Worm (Caenorhabditis elegans) whole organism, midembryonic: ENCODE results near the gene lipl-7.
A peak's percentile ranks its signal among the peaks of the same experiment; 100 is the strongest.

ENCODE experiments used
- T22C8.4 ChIP-seq: fragments of 200-800 bp; sonication (Bioruptor generic); IDR thresholded peaks from 2 replicates; pipeline ENCODE4 v1.3.6; 2022; ENCODE audit warnings: missing genetic modification characterization, missing compliant biosample characterization
- cog-1 ChIP-seq: sonication (generic microtip); optimal IDR thresholded peaks from 2 replicates; lab custom pipeline; 2016; ENCODE audit warnings: missing genetic modification characterization, missing compliant biosample characterization
- flt-1 ChIP-seq: fragments of 200-800 bp; sonication (Bioruptor generic); IDR thresholded peaks from 2 replicates; pipeline ENCODE4 v1.3.6; 2022; ENCODE audit warnings: missing genetic modification characterization, missing compliant biosample characterization
- klf-2 ChIP-seq: fragments of 200-800 bp; sonication (Bioruptor generic); conservative IDR thresholded peaks from 2 replicates; pipeline ENCODE4 v1.3.6; 2022; ENCODE audit warnings: missing genetic modification reagents, missing genetic modification characterization, missing compliant biosample characterization
- med-1 ChIP-seq: sonication (generic microtip); optimal IDR thresholded peaks from 2 replicates; lab custom pipeline; 2017; ENCODE audit warnings: missing genetic modification characterization, mild to moderate bottlenecking, missing compliant biosample characterization, antibody characterized with exemption, missing genetic modification reagents; ENCODE audit not compliant: insufficient read depth
- ref-1 ChIP-seq: fragments of 200-800 bp; sonication (Bioruptor generic); conservative IDR thresholded peaks from 2 replicates; pipeline ENCODE4 v1.3.6; 2022; ENCODE audit warnings: missing genetic modification reagents, missing genetic modification characterization, missing compliant biosample characterization
- tab-1 ChIP-seq: fragments of 200-800 bp; sonication (Bioruptor generic); IDR thresholded peaks from 2 replicates; pipeline ENCODE4 v1.3.6; 2022; ENCODE audit warnings: missing genetic modification characterization, missing compliant biosample characterization
- ztf-23 ChIP-seq: fragments of 200-800 bp; sonication (Bioruptor generic); IDR thresholded peaks from 2 replicates; pipeline ENCODE4 v1.3.6; 2022; ENCODE audit warnings: missing genetic modification reagents, missing genetic modification characterization, missing compliant biosample characterization
- ztf-29 ChIP-seq: fragments of 200-800 bp; sonication (Bioruptor generic); IDR thresholded peaks from 2 replicates; pipeline ENCODE4 v1.3.6; 2022; ENCODE audit warnings: missing genetic modification reagents, missing genetic modification characterization, missing compliant biosample characterization

DNA sequence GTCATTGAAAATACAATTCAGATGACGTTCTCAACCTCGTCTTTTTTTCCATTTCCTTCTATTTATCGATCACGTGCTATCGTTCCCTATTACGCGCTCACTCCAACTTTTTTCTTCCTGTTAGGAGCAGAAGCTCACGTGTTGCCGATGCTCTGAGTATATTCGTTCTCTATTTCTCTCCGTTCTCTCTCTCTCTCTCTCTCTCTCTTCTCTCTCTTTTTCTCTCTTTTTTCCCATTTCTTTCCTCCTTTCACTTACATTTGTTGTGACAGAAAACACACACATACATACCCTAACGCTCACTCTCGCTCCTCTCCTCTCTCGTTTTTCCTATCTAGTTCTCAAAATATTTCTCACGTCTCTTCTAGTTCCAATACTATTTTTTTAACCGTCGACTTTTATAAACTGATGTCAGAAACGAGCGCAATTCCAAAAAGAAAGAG, 10.7 kb upstream of the lipl-7 start:
- TF ChIP-seq cog-1 (tag; lab: Kevin White, UChicago) = peak; percentile 36
- no peak for TF ChIP-seq ztf-29
- TF ChIP-seq flt-1 = no peak
- TF ChIP-seq T22C8.4 = no peak
- no peak for TF ChIP-seq ref-1 (GFP tag; lab: Robert Waterston, UW)
- no peak for TF ChIP-seq tab-1 (GFP tag; lab: Robert Waterston, UW)
- TF ChIP-seq klf-2 (GFP tag; lab: Robert Waterston, UW) = no peak
- no peak for TF ChIP-seq ztf-23 (GFP tag; lab: Robert Waterston, UW)
- TF ChIP-seq med-1 (GFP tag; lab: Kevin White, UChicago) = no peak
